Worm (Caenorhabditis elegans) whole organism, L3 larva: ENCODE measurements around the gene C33A12.3.

ENCODE experiments used
- R02D3.7 ChIP-seq: fragments of 150-350 bp; optimal IDR thresholded peaks from 2 replicates; lab custom pipeline; 2014; ENCODE audit warnings: missing biosample characterization, missing genetic modification characterization
- ZK546.5 ChIP-seq: sonication (generic microtip); optimal IDR thresholded peaks from 2 replicates; lab custom pipeline; 2017; ENCODE audit warnings: missing biosample characterization, missing genetic modification characterization
- aly-2 ChIP-seq: fragments of 150-350 bp; optimal IDR thresholded peaks from 2 replicates; lab custom pipeline; 2014; ENCODE audit warnings: missing biosample characterization, missing genetic modification characterization
- ceh-82 ChIP-seq: fragments of 150-350 bp; optimal IDR thresholded peaks from 2 replicates; lab custom pipeline; 2014; ENCODE audit warnings: missing biosample characterization, missing genetic modification characterization
- daf-12 ChIP-seq: fragments of 150-350 bp; optimal IDR thresholded peaks from 2 replicates; lab custom pipeline; 2014; ENCODE audit warnings: missing biosample characterization, missing genetic modification reagents, missing genetic modification characterization
- egl-27 ChIP-seq: sonication (generic microtip); optimal IDR thresholded peaks from 4 replicates; lab custom pipeline; 2017; ENCODE audit warnings: missing biosample characterization, missing genetic modification reagents, missing genetic modification characterization
- elt-1 ChIP-seq: fragments of 150-350 bp; optimal IDR thresholded peaks from 2 replicates; lab custom pipeline; 2014; ENCODE audit warnings: missing biosample characterization, missing genetic modification characterization
- elt-2 ChIP-seq: sonication (generic microtip); optimal IDR thresholded peaks from 2 replicates; lab custom pipeline; 2016; ENCODE audit warnings: missing genetic modification reagents, mild to moderate bottlenecking, missing genetic modification characterization, missing compliant biosample characterization
- eor-1 ChIP-seq, 2 experiments: fragments of 150-350 bp; optimal IDR thresholded peaks; 2 replicates each; lab custom pipeline; 2014 to 2018; ENCODE audit warnings: missing biosample characterization in 2 of 2, missing genetic modification characterization in 2 of 2
- fkh-10 ChIP-seq: sonication (generic microtip); optimal IDR thresholded peaks from 2 replicates; lab custom pipeline; 2017; ENCODE audit warnings: missing biosample characterization, missing genetic modification reagents, missing genetic modification characterization
- hmg-11 ChIP-seq: sonication (generic microtip); optimal IDR thresholded peaks from 2 replicates; lab custom pipeline; 2016; ENCODE audit warnings: missing genetic modification characterization, missing compliant biosample characterization
- lsy-12 ChIP-seq: sonication (generic microtip); optimal IDR thresholded peaks from 2 replicates; lab custom pipeline; 2016; ENCODE audit warnings: mild to moderate bottlenecking, missing genetic modification characterization, missing compliant biosample characterization
- mml-1 ChIP-seq: fragments of 150-350 bp; sonication (generic microtip); optimal IDR thresholded peaks from 3 replicates; lab custom pipeline; 2014; ENCODE audit warnings: missing biosample characterization, missing genetic modification characterization
- nfya-1 ChIP-seq: sonication (generic microtip); optimal IDR thresholded peaks from 2 replicates; lab custom pipeline; 2017; ENCODE audit warnings: missing genetic modification characterization, mild to moderate bottlenecking, missing compliant biosample characterization, antibody characterized with exemption, moderate library complexity; ENCODE audit not compliant: insufficient read depth
- nhr-11 ChIP-seq: fragments of 150-350 bp; optimal IDR thresholded peaks from 2 replicates; lab custom pipeline; 2014; ENCODE audit warnings: missing biosample characterization, missing genetic modification characterization
- nhr-23 ChIP-seq: fragments of 150-350 bp; optimal IDR thresholded peaks from 2 replicates; lab custom pipeline; 2014; ENCODE audit warnings: missing biosample characterization, missing genetic modification reagents, missing genetic modification characterization
- nhr-25 ChIP-seq: sonication (generic microtip); optimal IDR thresholded peaks from 2 replicates; lab custom pipeline; 2017; ENCODE audit warnings: missing biosample characterization, missing genetic modification characterization
- nhr-67 ChIP-seq: fragments of 150-350 bp; optimal IDR thresholded peaks from 2 replicates; lab custom pipeline; 2014; ENCODE audit warnings: missing biosample characterization, missing genetic modification characterization
- pha-4 ChIP-seq: fragments of 150-350 bp; optimal IDR thresholded peaks from 2 replicates; lab custom pipeline; 2014; ENCODE audit warnings: missing biosample characterization, missing genetic modification reagents, missing genetic modification characterization
- pqm-1 ChIP-seq: fragments of 150-350 bp; optimal IDR thresholded peaks from 2 replicates; lab custom pipeline; 2017; ENCODE audit warnings: missing biosample characterization, missing genetic modification characterization, inconsistent platforms
- sea-2 ChIP-seq: fragments of 150-350 bp; sonication (generic microtip); optimal IDR thresholded peaks from 4 replicates; lab custom pipeline; 2014; ENCODE audit warnings: missing biosample characterization, missing genetic modification reagents, missing genetic modification characterization
- skn-1 ChIP-seq: fragments of 150-350 bp; optimal IDR thresholded peaks from 2 replicates; lab custom pipeline; 2014; ENCODE audit warnings: missing biosample characterization, missing genetic modification characterization
- snpc-4 ChIP-seq: fragments of 150-350 bp; optimal IDR thresholded peaks from 2 replicates; lab custom pipeline; 2014; ENCODE audit warnings: missing biosample characterization, missing genetic modification characterization
- tbx-2 ChIP-seq: sonication (generic microtip); optimal IDR thresholded peaks from 2 replicates; lab custom pipeline; 2016; ENCODE audit warnings: mild to moderate bottlenecking, missing genetic modification characterization, missing compliant biosample characterization
- unc-39 ChIP-seq: sonication (generic microtip); optimal IDR thresholded peaks from 4 replicates; lab custom pipeline; 2017; ENCODE audit warnings: missing biosample characterization, missing genetic modification characterization
- zag-1 ChIP-seq: fragments of 150-350 bp; optimal IDR thresholded peaks from 2 replicates; lab custom pipeline; 2014; ENCODE audit warnings: missing biosample characterization, missing genetic modification characterization
- ztf-11 ChIP-seq: fragments of 150-350 bp; optimal IDR thresholded peaks from 2 replicates; lab custom pipeline; 2014; ENCODE audit warnings: missing biosample characterization, missing genetic modification characterization

Gene C33A12.3

ce11 chrIV:9511221-9511638, 1.6 kb downstream of the C33A12.3 start (continued):
- no peak for TF ChIP-seq elt-1 (tag; lab: Kevin White, UChicago)

- peak; percentile 17 for TF ChIP-seq fkh-10 (GFP tag; lab: Kevin White, UChicago)
- no peak for TF ChIP-seq skn-1 (tag; lab: Kevin White, UChicago)
- peak; percentile 2 for TF ChIP-seq nfya-1 (tag; lab: Kevin White, UChicago)
Measured at ce11 chrIV:9510439-9510838, 2.4 kb downstream of the C33A12.3 start, which contains the start of gene C33A12.4. Gene C33A12.4 (minus strand): TSS chrIV:9510569.

- TF ChIP-seq snpc-4 (tag; lab: Kevin White, UChicago), result peak; percentile 44
- peak; percentile 19 for TF ChIP-seq nhr-25 (tag; lab: Kevin White, UChicago)
- peak; percentile 21 for TF ChIP-seq elt-2 (tag; lab: Kevin White, UChicago)
- TF ChIP-seq pha-4 (tag; lab: Kevin White, UChicago), result peak; percentile 78
- no peak for TF ChIP-seq fkh-10 (GFP tag; lab: Kevin White, UChicago)
Measured at ce11 chrIV:9508612-9509011, 4.2 kb downstream of the C33A12.3 start, which contains the start of gene ethe-1. Gene ethe-1 (minus strand): TSS chrIV:9508761.

- no peak for TF ChIP-seq skn-1 (tag; lab: Kevin White, UChicago)
- TF ChIP-seq egl-27 (tag; lab: Kevin White, UChicago), result no peak
- TF ChIP-seq hmg-11 (tag; lab: Kevin White, UChicago), result no peak
- no peak for TF ChIP-seq ztf-11
- no peak for TF ChIP-seq unc-39
- no peak for TF ChIP-seq lsy-12 (tag; lab: Kevin White, UChicago)
Measured at ce11 chrIV:9506251-9506650, 6.6 kb downstream of the C33A12.3 start, which contains the start of gene ttr-9. Gene ttr-9 (minus strand): TSS chrIV:9506351.

ce11 chrIV:9500100-9500499, 12.7 kb downstream of the C33A12.3 start, which contains the start of gene ugt-21:
Gene ugt-21 (plus strand): TSS chrIV:9500311.
- peak; percentile 52 for TF ChIP-seq elt-2 (tag; lab: Kevin White, UChicago)
- no peak for TF ChIP-seq nhr-67 (tag; lab: Kevin White, UChicago)

- TF ChIP-seq nhr-23 (no peak), snpc-4 (tag; lab: Kevin White, UChicago) (no peak), elt-1 (tag; lab: Kevin White, UChicago) (no peak)
Measured at ce11 chrIV:9499636-9500035, 13.2 kb downstream of the C33A12.3 start.

ce11 chrIV:9498088-9498487, 14.7 kb downstream of the C33A12.3 start, which contains the start of gene sru-4:
Gene sru-4 (plus strand): TSS chrIV:9498388.
- TF ChIP-seq lsy-12 (tag; lab: Kevin White, UChicago), result no peak
- TF ChIP-seq pqm-1, result no peak
- no peak for TF ChIP-seq unc-39
- TF ChIP-seq ceh-82, result no peak
- no peak for TF ChIP-seq elt-1 (tag; lab: Kevin White, UChicago)
- TF ChIP-seq aly-2, result no peak
- TF ChIP-seq R02D3.7 (tag; lab: Kevin White, UChicago), result no peak
- TF ChIP-seq eor-1 (tag; optimal IDR thresholded peaks at IDR 0.05; lab: Kevin White, UChicago), result no peak
- TF ChIP-seq, all 47 proteins: peak for 0

- TF ChIP-seq mml-1 (no peak), pha-4 (tag; lab: Kevin White, UChicago) (no peak), fkh-10 (GFP tag; lab: Kevin White, UChicago) (no peak), zag-1 (tag; lab: Kevin White, UChicago) (no peak), sea-2 (GFP tag; lab: Kevin White, UChicago) (no peak)
Measured at ce11 chrIV:9496306-9496705, 16.5 kb downstream of the C33A12.3 start, which contains the start of gene sru-3. Gene sru-3 (plus strand): TSS chrIV:9496606.

ce11 chrIV:9490320-9490719, 22.5 kb downstream of the C33A12.3 start, which contains the start of gene sru-6:
Gene sru-6 (plus strand): TSS chrIV:9490620.
- no peak for TF ChIP-seq nhr-11 (tag; lab: Kevin White, UChicago)
- TF ChIP-seq daf-12 (tag; lab: Kevin White, UChicago), result no peak
- TF ChIP-seq ZK546.5, result no peak
- TF ChIP-seq tbx-2 (tag; lab: Kevin White, UChicago), result no peak
